Fruit fly (Drosophila melanogaster) whole organism, embryonic: Measurements from ENCODE around the gene Ubi-p63E.

ENCODE experiments used
- Aef1 ChIP-seq: fragments of 200-800 bp; sonication (Bioruptor generic); IDR thresholded peaks from 3 replicates; pipeline ENCODE4 v1.3.6; 2022; ENCODE audit warnings: missing biosample characterization, missing genetic modification characterization
- Atf-2 ChIP-seq: fragments of 200-800 bp; sonication (Bioruptor generic); optimal IDR thresholded peaks from 2 replicates; lab custom pipeline; 2016; ENCODE audit warnings: missing biosample characterization, missing genetic modification characterization
- B-H1 ChIP-seq: fragments of 200-800 bp; sonication (Bioruptor generic); IDR thresholded peaks from 3 replicates; pipeline ENCODE4 v1.3.6; 2022; ENCODE audit warnings: missing biosample characterization, missing genetic modification characterization
- Bgb ChIP-seq: fragments of 200-800 bp; sonication (Bioruptor generic); IDR thresholded peaks from 2 replicates; pipeline ENCODE4 v1.3.6; 2022; ENCODE audit warnings: missing biosample characterization, missing genetic modification characterization; ENCODE audit not compliant: partially characterized antibody
- CG1024 ChIP-seq: fragments of 200-800 bp; sonication (Bioruptor generic); IDR thresholded peaks from 2 replicates; pipeline ENCODE4 v1.3.6; 2022; ENCODE audit warnings: missing biosample characterization, missing genetic modification characterization
- CG10462 ChIP-seq: fragments of 200-800 bp; sonication (Bioruptor generic); optimal IDR thresholded peaks from 2 replicates; lab custom pipeline; 2016; ENCODE audit warnings: missing biosample characterization, missing genetic modification characterization
- CG11695 ChIP-seq: fragments of 200-800 bp; sonication (Bioruptor generic); IDR thresholded peaks from 3 replicates; pipeline ENCODE4 v1.3.6; 2022; ENCODE audit warnings: missing biosample characterization, missing genetic modification characterization
- CG14441 ChIP-seq: fragments of 200-800 bp; sonication (Bioruptor generic); IDR thresholded peaks from 2 replicates; pipeline ENCODE4 v1.3.6; 2022; ENCODE audit warnings: missing biosample characterization, missing genetic modification characterization
- CG14860 ChIP-seq: fragments of 200-800 bp; sonication (Bioruptor generic); IDR thresholded peaks from 3 replicates; pipeline ENCODE4 v1.3.6; 2022; ENCODE audit warnings: missing biosample characterization, missing genetic modification characterization; ENCODE audit not compliant: partially characterized antibody
- CG1529 ChIP-seq: fragments of 200-800 bp; sonication (Bioruptor generic); optimal IDR thresholded peaks from 3 replicates; lab custom pipeline; 2018; ENCODE audit warnings: missing biosample characterization, missing genetic modification characterization
- CG17359 ChIP-seq: fragments of 200-800 bp; sonication (Bioruptor generic); optimal IDR thresholded peaks from 3 replicates; lab custom pipeline; 2018; ENCODE audit warnings: missing biosample characterization, mild to moderate bottlenecking, missing genetic modification characterization, moderate library complexity
- CG18599 ChIP-seq: fragments of 200-800 bp; sonication (Bioruptor generic); optimal IDR thresholded peaks from 3 replicates; lab custom pipeline; 2017; ENCODE audit warnings: missing biosample characterization, missing genetic modification characterization, mild to moderate bottlenecking, moderate library complexity, missing genetic modification reagents
- CG2116 ChIP-seq: fragments of 200-800 bp; sonication (Bioruptor generic); optimal IDR thresholded peaks from 3 replicates; lab custom pipeline; 2018; ENCODE audit warnings: missing biosample characterization, mild to moderate bottlenecking, missing genetic modification characterization
- CG2120 ChIP-seq: fragments of 200-800 bp; sonication (Bioruptor generic); optimal IDR thresholded peaks from 3 replicates; lab custom pipeline; 2016; ENCODE audit warnings: missing biosample characterization, missing genetic modification characterization
- CG31365 ChIP-seq: fragments of 200-800 bp; sonication (Bioruptor generic); optimal IDR thresholded peaks from 2 replicates; lab custom pipeline; 2018; ENCODE audit warnings: missing biosample characterization, mild to moderate bottlenecking, missing genetic modification characterization
- CG4282 ChIP-seq: fragments of 200-800 bp; sonication (Bioruptor generic); optimal IDR thresholded peaks from 2 replicates; lab custom pipeline; 2016; ENCODE audit warnings: missing biosample characterization, missing genetic modification characterization
- CG4707 ChIP-seq: fragments of 200-800 bp; sonication (Bioruptor generic); optimal IDR thresholded peaks from 2 replicates; lab custom pipeline; 2018; ENCODE audit warnings: missing biosample characterization, mild to moderate bottlenecking, missing genetic modification characterization, moderate library complexity
- CG4854 ChIP-seq: fragments of 200-800 bp; sonication (Bioruptor generic); optimal IDR thresholded peaks from 2 replicates; lab custom pipeline; 2016; ENCODE audit warnings: missing biosample characterization, missing genetic modification characterization, inconsistent platforms
- CG6765 ChIP-seq: fragments of 200-800 bp; sonication (Bioruptor generic); optimal IDR thresholded peaks from 3 replicates; lab custom pipeline; 2017; ENCODE audit warnings: missing biosample characterization, mild to moderate bottlenecking, missing genetic modification characterization
- CG7786 ChIP-seq: fragments of 200-800 bp; sonication (Bioruptor generic); optimal IDR thresholded peaks from 2 replicates; lab custom pipeline; 2016; ENCODE audit warnings: missing biosample characterization, missing genetic modification characterization
- CG8944 ChIP-seq: fragments of 200-800 bp; sonication (Bioruptor generic); optimal IDR thresholded peaks from 3 replicates; lab custom pipeline; 2016; ENCODE audit warnings: missing biosample characterization, missing genetic modification characterization
- CHES-1-like ChIP-seq: fragments of 200-800 bp; sonication (Bioruptor generic); optimal IDR thresholded peaks from 2 replicates; lab custom pipeline; 2016; ENCODE audit warnings: missing biosample characterization, missing genetic modification characterization
- Deaf1 ChIP-seq: fragments of 200-800 bp; optimal IDR thresholded peaks from 3 replicates; lab custom pipeline; 2019; ENCODE audit warnings: missing biosample characterization, mild to moderate bottlenecking, missing genetic modification characterization, moderate library complexity
- Dp ChIP-seq: fragments of 200-800 bp; sonication (Bioruptor generic); optimal IDR thresholded peaks from 2 replicates; lab custom pipeline; 2018; ENCODE audit warnings: missing biosample characterization, mild to moderate bottlenecking, missing genetic modification characterization, moderate library complexity
- E2f1 ChIP-seq: fragments of 200-800 bp; sonication (Bioruptor generic); IDR thresholded peaks from 2 replicates; pipeline ENCODE4 v1.3.6; 2022; ENCODE audit warnings: missing biosample characterization, missing genetic modification characterization
- Mrtf ChIP-seq: fragments of 200-800 bp; sonication (Bioruptor generic); IDR thresholded peaks from 3 replicates; pipeline ENCODE4 v1.3.6; 2022; ENCODE audit warnings: missing biosample characterization, missing genetic modification characterization
- NC2α ChIP-seq: fragments of 200-800 bp; sonication (Bioruptor generic); optimal IDR thresholded peaks from 2 replicates; lab custom pipeline; 2016; ENCODE audit warnings: missing biosample characterization, missing genetic modification characterization
- Neu2 ChIP-seq: fragments of 200-800 bp; sonication (Bioruptor generic); optimal IDR thresholded peaks from 3 replicates; lab custom pipeline; 2016; ENCODE audit warnings: missing biosample characterization, missing genetic modification characterization, borderline replicate concordance
- Taf1 ChIP-seq: fragments of 200-800 bp; sonication (Bioruptor generic); IDR thresholded peaks from 2 replicates; pipeline ENCODE4 v1.3.6; 2022; ENCODE audit warnings: missing biosample characterization, missing genetic modification characterization
- bbx ChIP-seq: fragments of 200-800 bp; sonication (Bioruptor generic); IDR thresholded peaks from 2 replicates; pipeline ENCODE4 v1.3.6; 2022; ENCODE audit warnings: missing biosample characterization, missing genetic modification characterization; ENCODE audit not compliant: partially characterized antibody
- bcd ChIP-seq: fragments of 200-800 bp; sonication (Bioruptor generic); optimal IDR thresholded peaks from 2 replicates; lab custom pipeline; 2017; ENCODE audit warnings: missing biosample characterization, mild to moderate bottlenecking, missing genetic modification characterization
- bowl ChIP-seq: fragments of 200-800 bp; sonication (Bioruptor generic); IDR thresholded peaks from 2 replicates; pipeline ENCODE4 v1.3.6; 2022; ENCODE audit warnings: missing biosample characterization, missing genetic modification characterization
- chm ChIP-seq: fragments of 200-800 bp; sonication (Bioruptor generic); IDR thresholded peaks from 2 replicates; pipeline ENCODE4 v1.3.6; 2022; ENCODE audit warnings: missing biosample characterization, missing genetic modification characterization
- da ChIP-seq: fragments of 200-800 bp; sonication (Bioruptor generic); optimal IDR thresholded peaks from 2 replicates; lab custom pipeline; 2016; ENCODE audit warnings: missing biosample characterization, missing genetic modification characterization
- dati ChIP-seq: fragments of 200-800 bp; sonication (Bioruptor generic); IDR thresholded peaks from 2 replicates; pipeline ENCODE4 v1.3.6; 2022; ENCODE audit warnings: missing biosample characterization, missing genetic modification characterization
- esg ChIP-seq: fragments of 200-800 bp; sonication (Bioruptor generic); conservative IDR thresholded peaks from 2 replicates; pipeline ENCODE4 v1.3.6; 2022; ENCODE audit warnings: missing biosample characterization, missing genetic modification characterization
- hth ChIP-seq: fragments of >200 bp; optimal IDR thresholded peaks from 2 replicates; lab custom pipeline; 2017; ENCODE audit warnings: inconsistent platforms
- insv ChIP-seq, 2 experiments: fragments of 200-800 bp; sonication (Bioruptor generic); optimal IDR thresholded peaks; 3 replicates each; lab custom pipeline; 2016 to 2018; ENCODE audit warnings: missing biosample characterization in 2 of 2, missing genetic modification characterization in 2 of 2
- knrl ChIP-seq: fragments of 200-800 bp; sonication (Bioruptor generic); IDR thresholded peaks from 3 replicates; pipeline ENCODE4 v1.3.6; 2022; ENCODE audit warnings: missing biosample characterization, missing genetic modification characterization; ENCODE audit not compliant: partially characterized antibody
- nau ChIP-seq: fragments of 200-800 bp; sonication (Bioruptor generic); optimal IDR thresholded peaks from 3 replicates; lab custom pipeline; 2017; ENCODE audit warnings: missing biosample characterization, mild to moderate bottlenecking, missing genetic modification characterization, missing genetic modification reagents
- nerfin-2 ChIP-seq: fragments of 200-800 bp; sonication (Bioruptor generic); IDR thresholded peaks from 2 replicates; pipeline ENCODE4 v1.3.6; 2022; ENCODE audit warnings: missing biosample characterization, missing genetic modification characterization; ENCODE audit not compliant: partially characterized antibody
- nom ChIP-seq: fragments of 200-800 bp; sonication (Bioruptor generic); optimal IDR thresholded peaks from 2 replicates; lab custom pipeline; 2017; ENCODE audit warnings: missing biosample characterization, missing genetic modification characterization, mild to moderate bottlenecking, moderate library complexity, missing genetic modification reagents
- pan ChIP-seq, 4 experiments: fragments of >200 bp in 3 of 4; fragments of 200-800 bp in 1 of 4; sonication (Bioruptor generic) in 1 of 4; optimal IDR thresholded peaks in 3 of 4; IDR thresholded peaks in 1 of 4; 2 replicates each; pipeline versions ENCODE4 v1.3.6 to Lab custom; 2017 to 2022; ENCODE audit warnings: missing biosample characterization in 2 of 4, missing genetic modification characterization in 2 of 4, mixed read lengths in 1 of 4
- pfk ChIP-seq: fragments of 200-800 bp; sonication (Bioruptor generic); optimal IDR thresholded peaks from 2 replicates; lab custom pipeline; 2018; ENCODE audit warnings: missing biosample characterization, mild to moderate bottlenecking, missing genetic modification characterization, moderate library complexity
- psq ChIP-seq: fragments of 200-800 bp; sonication (Bioruptor generic); optimal IDR thresholded peaks from 2 replicates; lab custom pipeline; 2017; ENCODE audit warnings: missing biosample characterization, missing genetic modification characterization
- sqz ChIP-seq: fragments of 200-800 bp; sonication (Bioruptor generic); optimal IDR thresholded peaks from 3 replicates; lab custom pipeline; 2018; ENCODE audit warnings: missing biosample characterization, mild to moderate bottlenecking, missing genetic modification characterization
- tin ChIP-seq: fragments of 200-800 bp; sonication (Bioruptor generic); optimal IDR thresholded peaks from 3 replicates; lab custom pipeline; 2016; ENCODE audit warnings: missing biosample characterization, missing genetic modification characterization
- tll ChIP-seq, 2 experiments: fragments of 200-800 bp in 1 of 2; fragments of >200 bp in 1 of 2; sonication (Bioruptor generic) in 1 of 2; optimal IDR thresholded peaks; 2 replicates each; lab custom pipeline; 2017 to 2019; ENCODE audit warnings: missing biosample characterization in 2 of 2, missing genetic modification characterization in 2 of 2, mild to moderate bottlenecking in 1 of 2, moderate library complexity in 1 of 2
- unc-4 ChIP-seq: fragments of 200-800 bp; sonication (Bioruptor generic); IDR thresholded peaks from 2 replicates; pipeline ENCODE4 v1.3.6; 2022; ENCODE audit warnings: missing biosample characterization, missing genetic modification characterization; ENCODE audit not compliant: partially characterized antibody

The Ubi-p63E gene

dm6 chr3L:3892154-3892624, 10.8 kb downstream of the Ubi-p63E start, which contains the start of gene Fie (continued):
- TF ChIP-seq tin (GFP tag; lab: Kevin White, UChicago) (peak; percentile 24), CG31365 (no peak), CG4707 (GFP tag; lab: Kevin White, UChicago) (no peak), pfk (GFP tag; lab: Kevin White, UChicago) (no peak), CG10462 (no peak), insv (GFP tag; optimal IDR thresholded peaks at IDR 0.05; lab: Kevin White, UChicago) (no peak), CG2120 (GFP tag; lab: Kevin White, UChicago) (peak; percentile 86), Neu2 (GFP tag; lab: Kevin White, UChicago) (no peak), CG18599 (peak; percentile 89), CG7786 (GFP tag; lab: Kevin White, UChicago) (peak; percentile 41), CG2116 (GFP tag; lab: Kevin White, UChicago) (peak; percentile 1), Dp (no peak), tll (GFP tag; optimal IDR thresholded peaks at IDR 0.05; lab: Kevin White, UChicago) (no peak), hth (lab: Kevin White, UChicago) (no peak), unc-4 (GFP tag; lab: Robert Waterston, UW) (no peak), E2f1 (GFP tag; lab: Robert Waterston, UW) (peak; percentile 43; the same call in 1 of the 2 replicates), bbx (GFP tag; lab: Robert Waterston, UW) (no peak), bowl (GFP tag; lab: Robert Waterston, UW) (no peak), bcd (GFP tag; lab: Kevin White, UChicago) (peak; percentile 57), CG14860 (GFP tag; lab: Robert Waterston, UW) (no peak), CG1529 (peak; percentile 47), sqz (GFP tag; lab: Kevin White, UChicago) (peak; percentile 44), Atf-2 (GFP tag; lab: Kevin White, UChicago) (no peak), dati (GFP tag; lab: Robert Waterston, UW) (no peak), Bgb (GFP tag; lab: Robert Waterston, UW) (no peak), Taf1 (no peak), knrl (GFP tag; lab: Robert Waterston, UW) (no peak), nerfin-2 (GFP tag; lab: Robert Waterston, UW) (no peak), chm (GFP tag; lab: Robert Waterston, UW) (no peak; the same call in 1 of the 2 replicates), da (GFP tag; lab: Kevin White, UChicago) (no peak), Aef1 (GFP tag; lab: Robert Waterston, UW) (no peak), Deaf1 (tag; lab: Kevin White, UChicago) (peak; percentile 63), B-H1 (peak; percentile 41; the same call in 1 of the 3 replicates), nau (GFP tag; lab: Kevin White, UChicago) (peak; percentile 29), psq (GFP tag; lab: Kevin White, UChicago) (no peak), nom (GFP tag; lab: Kevin White, UChicago) (no peak), CG6765 (GFP tag; lab: Kevin White, UChicago) (peak; percentile 53), CG1024 (GFP tag; lab: Robert Waterston, UW) (no peak), CG8944 (GFP tag; lab: Kevin White, UChicago) (no peak), pan (optimal IDR thresholded peaks at IDR 0.05; lab: Kevin White, UChicago) (no peak), pan (GFP tag; optimal IDR thresholded peaks at IDR 0.05 in 1 of 2, IDR thresholded peaks at IDR 0.05 in 1 of 2) (peak in 1 of 2 experiments; percentile 41), CHES-1-like (GFP tag; lab: Kevin White, UChicago) (peak; percentile 28), CG17359 (tag; lab: Kevin White, UChicago) (peak; percentile 60), NC2α (GFP tag; lab: Kevin White, UChicago) (no peak), esg (no peak), CG4854 (GFP tag; lab: Kevin White, UChicago) (peak; percentile 6), CG11695 (peak; percentile 55; the same call in 1 of the 3 replicates), Mrtf (GFP tag; lab: Robert Waterston, UW) (peak; percentile 18; the same call in 1 of the 3 replicates), CG14441 (GFP tag; lab: Robert Waterston, UW) (peak; percentile 43; the same call in 1 of the 2 replicates), CG4282 (GFP tag; lab: Kevin White, UChicago) (no peak)
